Fruit fly (Drosophila melanogaster) whole organism, embryonic: ENCODE results near the gene CCDC53.

Source experiments
- Asciz ChIP-seq: fragments of 200-800 bp; sonication (Bioruptor generic); optimal IDR thresholded peaks from 2 replicates; lab custom pipeline; 2017; ENCODE audit warnings: missing biosample characterization, mild to moderate bottlenecking, missing genetic modification characterization, missing genetic modification reagents
- Bgb ChIP-seq: fragments of 200-800 bp; sonication (Bioruptor generic); IDR thresholded peaks from 2 replicates; pipeline ENCODE4 v1.3.6; 2022; ENCODE audit warnings: missing biosample characterization, missing genetic modification characterization; ENCODE audit not compliant: partially characterized antibody
- BtbVII ChIP-seq: fragments of 200-800 bp; sonication (Bioruptor generic); optimal IDR thresholded peaks from 3 replicates; lab custom pipeline; 2017; ENCODE audit warnings: missing biosample characterization, mild to moderate bottlenecking, missing genetic modification characterization
- CG11504 ChIP-seq: fragments of 200-800 bp; sonication (Bioruptor generic); optimal IDR thresholded peaks from 3 replicates; lab custom pipeline; 2019; ENCODE audit warnings: missing biosample characterization, mild to moderate bottlenecking, missing genetic modification characterization, moderate library complexity
- CG11560 ChIP-seq: fragments of 200-800 bp; sonication (Bioruptor generic); IDR thresholded peaks from 3 replicates; pipeline ENCODE4 v1.3.6; 2022; ENCODE audit warnings: missing biosample characterization, missing genetic modification characterization
- CG16779 ChIP-seq: fragments of 200-800 bp; sonication (Bioruptor generic); IDR thresholded peaks from 2 replicates; pipeline ENCODE4 v1.3.6; 2022; ENCODE audit warnings: missing biosample characterization, missing genetic modification characterization
- CG17328 ChIP-seq: fragments of 200-800 bp; sonication (Bioruptor generic); IDR thresholded peaks from 2 replicates; pipeline ENCODE4 v1.3.6; 2022; ENCODE audit warnings: missing biosample characterization, missing genetic modification characterization
- CG17385 ChIP-seq: fragments of 200-800 bp; sonication (Bioruptor generic); optimal IDR thresholded peaks from 3 replicates; lab custom pipeline; 2018; ENCODE audit warnings: missing biosample characterization, mild to moderate bottlenecking, missing genetic modification characterization
- CG17912 ChIP-seq: fragments of 200-800 bp; sonication (Bioruptor generic); optimal IDR thresholded peaks from 2 replicates; lab custom pipeline; 2018; ENCODE audit warnings: missing biosample characterization, mild to moderate bottlenecking, missing genetic modification characterization
- CG2116 ChIP-seq: fragments of 200-800 bp; sonication (Bioruptor generic); optimal IDR thresholded peaks from 3 replicates; lab custom pipeline; 2018; ENCODE audit warnings: missing biosample characterization, mild to moderate bottlenecking, missing genetic modification characterization
- CG30020 ChIP-seq: fragments of 200-800 bp; optimal IDR thresholded peaks from 2 replicates; lab custom pipeline; 2019; ENCODE audit warnings: missing biosample characterization, mild to moderate bottlenecking, missing genetic modification characterization, moderate library complexity
- CG30403 ChIP-seq: fragments of 200-800 bp; sonication (Bioruptor generic); optimal IDR thresholded peaks from 3 replicates; lab custom pipeline; 2016; ENCODE audit warnings: missing biosample characterization, missing genetic modification characterization
- CG32767 ChIP-seq: fragments of 200-800 bp; sonication (Bioruptor generic); IDR thresholded peaks from 2 replicates; pipeline ENCODE4 v1.3.6; 2022; ENCODE audit warnings: missing biosample characterization, missing genetic modification characterization
- CG3838 ChIP-seq: fragments of 200-800 bp; sonication (Bioruptor generic); optimal IDR thresholded peaks from 3 replicates; lab custom pipeline; 2016; ENCODE audit warnings: missing biosample characterization, missing genetic modification characterization
- CG4328 ChIP-seq: fragments of 200-800 bp; sonication (Bioruptor generic); optimal IDR thresholded peaks from 3 replicates; lab custom pipeline; 2017; ENCODE audit warnings: missing biosample characterization, missing genetic modification reagents, missing genetic modification characterization
- CG6272 ChIP-seq: fragments of 200-800 bp; sonication (Bioruptor generic); IDR thresholded peaks from 2 replicates; pipeline ENCODE4 v1.3.6; 2022; ENCODE audit warnings: missing biosample characterization, missing genetic modification characterization
- CG7357 ChIP-seq: fragments of 200-800 bp; sonication (Bioruptor generic); IDR thresholded peaks from 3 replicates; pipeline ENCODE4 v1.3.6; 2022; ENCODE audit warnings: missing biosample characterization, missing genetic modification characterization
- CG7745 ChIP-seq: fragments of 200-800 bp; sonication (Bioruptor generic); optimal IDR thresholded peaks from 2 replicates; lab custom pipeline; 2018; ENCODE audit warnings: missing biosample characterization, mild to moderate bottlenecking, missing genetic modification characterization, moderate library complexity
- CG7987 ChIP-seq: fragments of 200-800 bp; sonication (Bioruptor generic); optimal IDR thresholded peaks from 2 replicates; lab custom pipeline; 2018; ENCODE audit warnings: missing biosample characterization, mild to moderate bottlenecking, missing genetic modification characterization, moderate library complexity
- CG8388 ChIP-seq: fragments of 200-800 bp; sonication (Bioruptor generic); optimal IDR thresholded peaks from 2 replicates; lab custom pipeline; 2019; ENCODE audit warnings: missing biosample characterization, mild to moderate bottlenecking, missing genetic modification characterization, moderate library complexity
- CG8765 ChIP-seq: fragments of 200-800 bp; sonication (Bioruptor generic); IDR thresholded peaks from 2 replicates; pipeline ENCODE4 v1.3.6; 2022; ENCODE audit warnings: missing biosample characterization, missing genetic modification characterization
- E2f2 ChIP-seq: fragments of 200-800 bp; sonication (Bioruptor generic); IDR thresholded peaks from 2 replicates; pipeline ENCODE4 v1.3.6; 2022; ENCODE audit warnings: missing biosample characterization, missing genetic modification characterization
- Eip74EF ChIP-seq, 2 experiments: fragments of 200-800 bp in 1 of 2; fragments of >200 bp in 1 of 2; sonication (Bioruptor generic) in 1 of 2; optimal IDR thresholded peaks; 2 replicates each; lab custom pipeline; 2017 to 2019; ENCODE audit warnings: missing biosample characterization in 2 of 2, missing genetic modification characterization in 2 of 2, mild to moderate bottlenecking in 1 of 2, moderate library complexity in 1 of 2
- Gsc ChIP-seq: fragments of 200-800 bp; sonication (Bioruptor generic); IDR thresholded peaks from 2 replicates; pipeline ENCODE4 v1.3.6; 2022; ENCODE audit warnings: missing biosample characterization, missing genetic modification characterization
- Gug ChIP-seq: fragments of 200-800 bp; sonication (Bioruptor generic); IDR thresholded peaks from 4 replicates; pipeline ENCODE4 v1.3.6; 2022; ENCODE audit warnings: missing biosample characterization, missing genetic modification characterization
- HHEX ChIP-seq: fragments of 200-800 bp; sonication (Bioruptor generic); optimal IDR thresholded peaks from 3 replicates; lab custom pipeline; 2017; ENCODE audit warnings: missing biosample characterization, mild to moderate bottlenecking, missing genetic modification characterization, missing genetic modification reagents
- MESR4 ChIP-seq: fragments of 200-800 bp; sonication (Bioruptor generic); optimal IDR thresholded peaks from 2 replicates; lab custom pipeline; 2018; ENCODE audit warnings: missing biosample characterization, mild to moderate bottlenecking, missing genetic modification characterization, moderate library complexity
- Med ChIP-seq: fragments of 200-800 bp; sonication (Bioruptor generic); peaks from one replicate; lab custom pipeline; 2016; ENCODE audit warnings: missing biosample characterization, missing genetic modification characterization, mild to moderate bottlenecking, inconsistent platforms, moderate library complexity
- Meics ChIP-seq: fragments of 200-800 bp; sonication (Bioruptor generic); optimal IDR thresholded peaks from 2 replicates; lab custom pipeline; 2017; ENCODE audit warnings: missing biosample characterization, mild to moderate bottlenecking, missing genetic modification characterization
- Nf-YA ChIP-seq: fragments of 200-800 bp; sonication (Bioruptor generic); IDR thresholded peaks from 2 replicates; pipeline ENCODE4 v1.3.6; 2022; ENCODE audit warnings: missing biosample characterization, missing genetic modification characterization
- Rfx ChIP-seq: fragments of 200-800 bp; sonication (Bioruptor generic); IDR thresholded peaks from 2 replicates; pipeline ENCODE4 v1.3.6; 2022; ENCODE audit warnings: missing biosample characterization, missing genetic modification characterization
- Sry-δ ChIP-seq: fragments of 200-800 bp; sonication (Bioruptor generic); optimal IDR thresholded peaks from 2 replicates; lab custom pipeline; 2016; ENCODE audit warnings: missing biosample characterization, missing genetic modification characterization
- Xrp1 ChIP-seq: fragments of 200-800 bp; sonication (Bioruptor generic); IDR thresholded peaks from 2 replicates; pipeline ENCODE4 v1.3.6; 2022; ENCODE audit warnings: missing biosample characterization, missing genetic modification characterization
- amos ChIP-seq: fragments of 200-800 bp; sonication (Bioruptor generic); IDR thresholded peaks from 2 replicates; pipeline ENCODE4 v1.3.6; 2022; ENCODE audit warnings: missing biosample characterization, missing genetic modification characterization; ENCODE audit not compliant: partially characterized antibody
- cas ChIP-seq: fragments of 200-800 bp; sonication (Bioruptor generic); IDR thresholded peaks from 2 replicates; pipeline ENCODE4 v1.3.6; 2022; ENCODE audit warnings: missing biosample characterization, missing genetic modification characterization
- chm ChIP-seq: fragments of 200-800 bp; sonication (Bioruptor generic); IDR thresholded peaks from 2 replicates; pipeline ENCODE4 v1.3.6; 2022; ENCODE audit warnings: missing biosample characterization, missing genetic modification characterization
- ci ChIP-seq: fragments of 200-800 bp; sonication (Bioruptor generic); IDR thresholded peaks from 3 replicates; pipeline ENCODE4 v1.3.6; 2022; ENCODE audit warnings: missing biosample characterization, missing genetic modification characterization
- dati ChIP-seq: fragments of 200-800 bp; sonication (Bioruptor generic); IDR thresholded peaks from 2 replicates; pipeline ENCODE4 v1.3.6; 2022; ENCODE audit warnings: missing biosample characterization, missing genetic modification characterization
- fu2 ChIP-seq: fragments of 200-800 bp; sonication (Bioruptor generic); optimal IDR thresholded peaks from 2 replicates; lab custom pipeline; 2016; ENCODE audit warnings: missing biosample characterization, missing genetic modification characterization
- gce ChIP-seq: fragments of 200-800 bp; sonication (Bioruptor generic); IDR thresholded peaks from 3 replicates; pipeline ENCODE4 v1.3.6; 2022; ENCODE audit warnings: missing biosample characterization, missing genetic modification characterization
- gcm2 ChIP-seq: fragments of 200-800 bp; sonication (Bioruptor generic); optimal IDR thresholded peaks from 2 replicates; lab custom pipeline; 2016; ENCODE audit warnings: missing biosample characterization, missing genetic modification characterization
- hkb ChIP-seq, 2 experiments: fragments of 200-800 bp in 1 of 2; fragments of >200 bp in 1 of 2; sonication (Bioruptor generic) in 1 of 2; IDR thresholded peaks in 1 of 2; optimal IDR thresholded peaks in 1 of 2; 2 replicates each; pipeline versions ENCODE4 v1.3.6 to Lab custom; 2017 to 2022; ENCODE audit warnings: missing biosample characterization in 1 of 2, missing genetic modification characterization in 1 of 2
- jumu ChIP-seq: fragments of 200-800 bp; sonication (Bioruptor generic); optimal IDR thresholded peaks from 3 replicates; lab custom pipeline; 2016; ENCODE audit warnings: missing biosample characterization, missing genetic modification characterization
- kni ChIP-seq: fragments of 200-800 bp; sonication (Bioruptor generic); optimal IDR thresholded peaks from 3 replicates; lab custom pipeline; 2017; ENCODE audit warnings: mild to moderate bottlenecking, missing biosample characterization, missing genetic modification reagents, missing genetic modification characterization
- nerfin-2 ChIP-seq: fragments of 200-800 bp; sonication (Bioruptor generic); IDR thresholded peaks from 2 replicates; pipeline ENCODE4 v1.3.6; 2022; ENCODE audit warnings: missing biosample characterization, missing genetic modification characterization; ENCODE audit not compliant: partially characterized antibody
- p53 ChIP-seq: fragments of 200-800 bp; sonication (Bioruptor generic); optimal IDR thresholded peaks from 2 replicates; lab custom pipeline; 2016; ENCODE audit warnings: missing biosample characterization, missing genetic modification characterization
- pan ChIP-seq, 4 experiments: fragments of >200 bp in 3 of 4; fragments of 200-800 bp in 1 of 4; sonication (Bioruptor generic) in 1 of 4; optimal IDR thresholded peaks in 3 of 4; IDR thresholded peaks in 1 of 4; 2 replicates each; pipeline versions ENCODE4 v1.3.6 to Lab custom; 2017 to 2022; ENCODE audit warnings: missing biosample characterization in 2 of 4, missing genetic modification characterization in 2 of 4, mixed read lengths in 1 of 4
- phol ChIP-seq: fragments of 200-800 bp; sonication (Bioruptor generic); optimal IDR thresholded peaks from 3 replicates; lab custom pipeline; 2018; ENCODE audit warnings: missing biosample characterization, mild to moderate bottlenecking, missing genetic modification characterization, moderate library complexity
- tap ChIP-seq: fragments of 200-800 bp; optimal IDR thresholded peaks from 3 replicates; lab custom pipeline; 2019; ENCODE audit warnings: missing biosample characterization, mild to moderate bottlenecking, missing genetic modification characterization, moderate library complexity
- tx ChIP-seq: fragments of 200-800 bp; sonication (Bioruptor generic); optimal IDR thresholded peaks from 2 replicates; lab custom pipeline; 2016; ENCODE audit warnings: missing biosample characterization, missing genetic modification characterization
- zf30C ChIP-seq: fragments of 200-800 bp; sonication (Bioruptor generic); optimal IDR thresholded peaks from 3 replicates; lab custom pipeline; 2018; ENCODE audit warnings: missing biosample characterization, mild to moderate bottlenecking, missing genetic modification characterization

The CCDC53 gene

dm6 chr2L:8080645-8081044 is 39.7 kb downstream of the CCDC53 start (continued):
- TF ChIP-seq E2f2 (GFP tag; lab: Robert Waterston, UW) (no peak), CG4328 (GFP tag; lab: Kevin White, UChicago) (no peak), Gug (GFP tag; lab: Robert Waterston, UW) (no peak), zf30C (GFP tag; lab: Kevin White, UChicago) (no peak), jumu (GFP tag; lab: Kevin White, UChicago) (no peak), kni (GFP tag; lab: Kevin White, UChicago) (no peak), CG2116 (GFP tag; lab: Kevin White, UChicago) (no peak), Eip74EF (GFP tag; optimal IDR thresholded peaks at IDR 0.05; lab: Kevin White, UChicago) (peak in 1 of 2 experiments; percentile 35), CG11560 (tag; lab: Robert Waterston, UW) (no peak), CG17912 (GFP tag; lab: Kevin White, UChicago) (no peak), Gsc (GFP tag; lab: Robert Waterston, UW) (no peak), HHEX (GFP tag; lab: Kevin White, UChicago) (no peak), nerfin-2 (GFP tag; lab: Robert Waterston, UW) (no peak), ci (GFP tag; lab: Robert Waterston, UW) (0 out of 3 replicates have a peak, but pooled peaks have one; percentile 38), tap (tag; lab: Kevin White, UChicago) (no peak), Asciz (GFP tag; lab: Kevin White, UChicago) (no peak), Nf-YA (no peak), Med (GFP tag; lab: Kevin White, UChicago) (no peak), CG32767 (GFP tag; lab: Robert Waterston, UW) (no peak), CG17328 (no peak), amos (no peak), CG7745 (tag; lab: Kevin White, UChicago) (no peak), Rfx (no peak), CG16779 (no peak), hkb (optimal IDR thresholded peaks at IDR 0.05; lab: Kevin White, UChicago) (no peak), hkb (GFP tag; IDR thresholded peaks at IDR 0.05; lab: Robert Waterston, UW) (no peak), Xrp1 (GFP tag; lab: Robert Waterston, UW) (no peak), tx (GFP tag; lab: Kevin White, UChicago) (no peak), pan (optimal IDR thresholded peaks at IDR 0.05; lab: Kevin White, UChicago) (no peak), pan (GFP tag; optimal IDR thresholded peaks at IDR 0.05 in 1 of 2, IDR thresholded peaks at IDR 0.05 in 1 of 2) (no peak), CG30403 (peak; percentile 52), p53 (GFP tag; lab: Kevin White, UChicago) (no peak), dati (GFP tag; lab: Robert Waterston, UW) (no peak), BtbVII (GFP tag; lab: Kevin White, UChicago) (no peak), CG8765 (GFP tag; lab: Robert Waterston, UW) (no peak), MESR4 (no peak), gcm2 (GFP tag; lab: Kevin White, UChicago) (no peak), CG30020 (tag; lab: Kevin White, UChicago) (no peak), phol (tag; lab: Kevin White, UChicago) (peak; percentile 11), fu2 (no peak), CG3838 (GFP tag; lab: Kevin White, UChicago) (no peak), Meics (GFP tag; lab: Kevin White, UChicago) (no peak), CG6272 (GFP tag; lab: Robert Waterston, UW) (no peak), CG17385 (peak; percentile 49), CG8388 (GFP tag; lab: Kevin White, UChicago) (peak; percentile 65), CG7357 (GFP tag; lab: Robert Waterston, UW) (no peak), gce (no peak), CG11504 (tag; lab: Kevin White, UChicago) (no peak), CG7987 (no peak), Sry-δ (GFP tag; lab: Kevin White, UChicago) (no peak), cas (GFP tag; lab: Robert Waterston, UW) (no peak), chm (GFP tag; lab: Robert Waterston, UW) (0 out of 2 replicates have a peak, but pooled peaks have one; percentile 13), Bgb (GFP tag; lab: Robert Waterston, UW) (no peak)
